Worm (Caenorhabditis elegans): ENCODE measurements around the gene srxa-15.

- TF ChIP-seq aly-2 (tag; optimal IDR thresholded peaks at IDR 0.05) (no peak), F13H6.1 (tag; optimal IDR thresholded peaks at IDR 0.05) (no peak), ceh-82 (tag; optimal IDR thresholded peaks at IDR 0.05) (no peak), unc-62 (GFP tag; optimal IDR thresholded peaks at IDR 0.05) (no peak), snpc-4 (tag; optimal IDR thresholded peaks at IDR 0.05) (no peak), egl-27 (tag; optimal IDR thresholded peaks at IDR 0.05) (no peak)
Measured at ce11 chrV:20631255-20631654, 10.7 kb upstream of the srxa-15 start, which contains the start of gene F46B3.14.

All from whole organism, L2 larva.